Fruit fly (Drosophila melanogaster) whole organism, wandering third instar larva: ENCODE results near the gene MED10.

Source experiments
- Myc ChIP-seq: fragments of >200 bp; optimal IDR thresholded peaks from 2 replicates; lab custom pipeline; 2017
- N ChIP-seq: fragments of >200 bp; optimal IDR thresholded peaks from 2 replicates; lab custom pipeline; 2018; ENCODE audit warnings: missing biosample characterization, missing external identifiers, missing genetic modification characterization
- Rel ChIP-seq, 2 experiments: fragments of 200-800 bp; sonication (Bioruptor generic) in 1 of 2; optimal IDR thresholded peaks; 2 replicates in 1 of 2; 3 replicates in 1 of 2; lab custom pipeline; 2016 to 2019; ENCODE audit warnings: mild to moderate bottlenecking in 2 of 2, missing biosample characterization in 2 of 2, missing genetic modification characterization in 2 of 2, moderate library complexity in 1 of 2
- br ChIP-seq: fragments of 200-800 bp; sonication (Bioruptor generic); optimal IDR thresholded peaks from 2 replicates; lab custom pipeline; 2016; ENCODE audit warnings: missing biosample characterization, missing genetic modification characterization
- brk ChIP-seq: fragments of 200-800 bp; sonication (Bioruptor generic); optimal IDR thresholded peaks from 2 replicates; lab custom pipeline; 2016; ENCODE audit warnings: missing biosample characterization, mild to moderate bottlenecking, missing genetic modification characterization
- psq ChIP-seq: fragments of 200-800 bp; sonication (Bioruptor generic); optimal IDR thresholded peaks from 3 replicates; lab custom pipeline; 2017; ENCODE audit warnings: missing biosample characterization, mild to moderate bottlenecking, missing genetic modification characterization, moderate library complexity

DNA sequence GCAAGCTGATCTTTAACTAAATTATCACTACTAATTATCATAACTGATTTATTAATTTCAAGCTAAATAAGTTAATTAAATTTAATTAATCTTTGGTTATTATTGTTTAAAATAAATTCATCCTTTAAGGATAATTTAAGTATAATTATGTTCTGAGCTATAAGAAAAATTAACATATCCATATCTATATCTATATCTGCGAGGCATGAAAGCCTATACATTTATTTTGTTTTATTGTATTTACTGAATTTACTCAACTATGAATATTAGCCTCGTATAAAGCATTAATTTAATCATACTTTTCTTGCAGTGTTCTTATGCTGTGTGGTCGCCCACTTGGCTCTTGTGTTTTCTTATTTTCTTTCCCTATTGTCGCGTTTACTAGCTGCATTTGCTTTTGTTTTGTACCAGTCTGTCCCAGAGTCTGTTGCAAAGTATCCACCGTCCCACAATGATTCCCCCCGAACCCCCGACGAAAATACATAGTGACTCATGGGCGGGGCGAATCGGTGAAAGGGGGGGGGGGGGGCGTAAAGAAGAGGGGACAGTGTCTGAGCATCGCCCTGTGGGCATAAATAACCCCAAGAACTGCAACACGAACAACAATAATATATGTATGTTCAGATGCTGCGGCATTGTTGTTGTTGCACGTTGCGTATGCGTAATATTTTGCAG, 17.2 kb upstream of the MED10 start:
- no peak for TF ChIP-seq N (GFP tag; lab: Kevin White, UChicago)
- TF ChIP-seq Rel (GFP tag; optimal IDR thresholded peaks at IDR 0.05; lab: Kevin White, UChicago) = no peak
- no peak for TF ChIP-seq Rel (tag; optimal IDR thresholded peaks at IDR 0.05; lab: Kevin White, UChicago)
- no peak for TF ChIP-seq brk
- TF ChIP-seq psq (GFP tag; lab: Kevin White, UChicago) = no peak
- TF ChIP-seq Myc = no peak
- TF ChIP-seq br (GFP tag; lab: Kevin White, UChicago) = no peak
